Worm (Caenorhabditis elegans): ENCODE measurements around the gene nurf-1.

ce11 chrII:14380778-14381177 lies 9.7 kb upstream of the nurf-1 start:
- TF ChIP-seq nhr-11 (tag; optimal IDR thresholded peaks at IDR 0.05) (no peak), sox-4 (tag; optimal IDR thresholded peaks at IDR 0.05) (no peak), pqm-1 (tag; optimal IDR thresholded peaks at IDR 0.05) (no peak), C38D4.7 (GFP tag; optimal IDR thresholded peaks at IDR 0.05) (no peak), eyg-1 (tag; optimal IDR thresholded peaks at IDR 0.05) (no peak), madf-2 (tag; optimal IDR thresholded peaks at IDR 0.05) (no peak), F13H6.1 (tag; optimal IDR thresholded peaks at IDR 0.05) (no peak), fkh-10 (GFP tag; optimal IDR thresholded peaks at IDR 0.05) (no peak)
